Worm (Caenorhabditis elegans): Measurements from ENCODE around the gene R12B2.6.

R12B2.6 gene

DNA sequence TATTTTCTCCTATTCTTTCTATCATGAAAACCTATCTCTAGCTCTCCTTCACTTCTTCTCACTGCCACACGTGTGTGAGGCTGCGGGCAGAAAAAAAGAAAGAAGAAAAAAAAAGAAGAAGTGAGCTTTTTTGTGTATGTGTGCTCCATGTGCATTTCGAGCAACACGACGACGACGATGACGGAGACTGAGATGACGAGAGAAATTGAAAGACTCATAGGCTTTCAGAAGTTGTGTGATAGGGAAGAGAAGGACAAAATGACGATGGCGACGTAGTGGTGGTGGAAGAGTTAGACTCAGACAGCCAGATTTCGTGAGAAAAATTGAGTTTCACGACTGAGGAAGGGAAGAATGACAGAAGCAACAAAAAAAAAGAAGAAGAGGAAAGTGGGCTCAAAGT lies 11.5 kb upstream of the R12B2.6 start (continued):
- TF ChIP-seq ceh-62 (tag; optimal IDR thresholded peaks at IDR 0.05) (no peak), jun-1 (tag; optimal IDR thresholded peaks at IDR 0.05) (no peak), lin-13 (GFP tag; optimal IDR thresholded peaks at IDR 0.05) (no peak), dpl-1 (GFP tag; optimal IDR thresholded peaks at IDR 0.05) (peak; percentile 27), aha-1 (tag) (peak; percentile 88), ZK337.2 (GFP tag; IDR thresholded peaks at IDR 0.05) (no peak), nhr-111 (GFP tag; optimal IDR thresholded peaks at IDR 0.05) (no peak), gei-8 (GFP tag; optimal IDR thresholded peaks at IDR 0.05) (no peak), sdz-12 (GFP tag; optimal IDR thresholded peaks at IDR 0.05) (no peak), dve-1 (tag; optimal IDR thresholded peaks at IDR 0.05; ENCODE audit: insufficient read depth) (peak; percentile 11), mxl-3 (GFP tag; optimal IDR thresholded peaks at IDR 0.05) (peak; percentile 42), rbr-2 (tag; optimal IDR thresholded peaks at IDR 0.05) (peak; percentile 86), dmd-8 (GFP tag; IDR thresholded peaks at IDR 0.05) (no peak), lsy-2 (tag; optimal IDR thresholded peaks at IDR 0.05) (peak; percentile 22 to 70), dmd-9 (GFP tag; IDR thresholded peaks at IDR 0.05) (no peak), F44E2.7 (GFP tag; IDR thresholded peaks at IDR 0.05) (no peak), Y5F2A.4 (GFP tag; optimal IDR thresholded peaks at IDR 0.05) (no peak), hlh-30 (tag; optimal IDR thresholded peaks at IDR 0.05; ENCODE audit: insufficient read depth) (peak; percentile 69), D1046.2 (GFP tag; IDR thresholded peaks at IDR 0.05) (no peak), zfp-3 (GFP tag; conservative IDR thresholded peaks at IDR 0.05) (no peak), ceh-44 (GFP tag; IDR thresholded peaks at IDR 0.05) (no peak), lin-39 (tag; optimal IDR thresholded peaks at IDR 0.05) (no peak), ztf-7 (tag; optimal IDR thresholded peaks at IDR 0.05) (no peak), vab-7 (GFP tag; IDR thresholded peaks at IDR 0.05) (no peak), skn-1 (tag; optimal IDR thresholded peaks at IDR 0.05) (no peak), lin-29 (GFP tag; IDR thresholded peaks at IDR 0.05) (no peak), hmg-1.1 (GFP tag; IDR thresholded peaks at IDR 0.05) (peak; percentile 76), tra-1 (GFP tag; IDR thresholded peaks at IDR 0.05) (no peak), F10B5.3 (tag; optimal IDR thresholded peaks at IDR 0.05) (no peak), T20F7.1 (GFP tag; optimal IDR thresholded peaks at IDR 0.05) (no peak), zag-1 (tag; optimal IDR thresholded peaks at IDR 0.05) (no peak), lin-38 (GFP tag; IDR thresholded peaks at IDR 0.05) (no peak), mxl-2 (GFP tag; conservative IDR thresholded peaks at IDR 0.05) (no peak), zfp-2 (tag; optimal IDR thresholded peaks at IDR 0.05) (no peak), Y75B8A.6 (GFP tag; IDR thresholded peaks at IDR 0.05) (no peak), set-16 (GFP tag; IDR thresholded peaks at IDR 0.05) (no peak; the same call in 1 of the 2 replicates), ceh-20 (GFP tag; IDR thresholded peaks at IDR 0.05) (peak; percentile 71; the same call in 1 of the 2 replicates), hlh-11 (tag; optimal IDR thresholded peaks at IDR 0.05) (peak; percentile 43), hif-1 (tag; optimal IDR thresholded peaks at IDR 0.05) (peak in 1 of 2 experiments; percentile 45), saeg-2 (GFP tag; IDR thresholded peaks at IDR 0.05) (no peak), nhr-102 (tag; optimal IDR thresholded peaks at IDR 0.05) (no peak), php-3 (GFP tag; IDR thresholded peaks at IDR 0.05) (no peak), Y105C5A.15 (GFP tag; IDR thresholded peaks at IDR 0.05) (no peak), dmd-6 (GFP tag; IDR thresholded peaks at IDR 0.05) (no peak; the same call in none of the 2 replicates), ZK546.5 (tag; optimal IDR thresholded peaks at IDR 0.05) (no peak), nhr-25 (tag; optimal IDR thresholded peaks at IDR 0.05; ENCODE audit: borderline replicate concordance, insufficient read depth) (no peak), egl-43 (GFP tag; IDR thresholded peaks at IDR 0.05) (no peak), pha-4 (GFP tag; IDR thresholded peaks at IDR 0.05) (no peak), pha-4 (tag; optimal IDR thresholded peaks at IDR 0.05) (no peak), nhr-237 (tag; optimal IDR thresholded peaks at IDR 0.05) (no peak), madf-5 (GFP tag; IDR thresholded peaks at IDR 0.05) (no peak), nhr-77 (tag; optimal IDR thresholded peaks at IDR 0.05) (no peak)
